Fruit fly (Drosophila melanogaster) whole organism: Measurements from ENCODE around the gene Nop56.

Experiments used
- CG8478 ChIP-seq: fragments of >200 bp; optimal IDR thresholded peaks from 2 replicates; lab custom pipeline; 2018; ENCODE audit warnings: inconsistent platforms
- Dll ChIP-seq: fragments of >200 bp; optimal IDR thresholded peaks from 2 replicates; lab custom pipeline; 2017
- EcR ChIP-seq, 2 experiments: fragments of >200 bp; optimal IDR thresholded peaks; 2 replicates each; lab custom pipeline; 2017; ENCODE audit warnings: missing biosample characterization in 2 of 2, missing genetic modification characterization in 2 of 2, missing genetic modification reagents in 2 of 2
- pan ChIP-seq: fragments of >200 bp; optimal IDR thresholded peaks from 2 replicates; lab custom pipeline; 2017
- psq ChIP-seq: fragments of >200 bp; optimal IDR thresholded peaks from 2 replicates; lab custom pipeline; 2017
- usp ChIP-seq: fragments of >200 bp; optimal IDR thresholded peaks from 2 replicates; lab custom pipeline; 2017; ENCODE audit warnings: missing biosample characterization, missing genetic modification characterization, mixed read lengths

Gene Nop56

DNA sequence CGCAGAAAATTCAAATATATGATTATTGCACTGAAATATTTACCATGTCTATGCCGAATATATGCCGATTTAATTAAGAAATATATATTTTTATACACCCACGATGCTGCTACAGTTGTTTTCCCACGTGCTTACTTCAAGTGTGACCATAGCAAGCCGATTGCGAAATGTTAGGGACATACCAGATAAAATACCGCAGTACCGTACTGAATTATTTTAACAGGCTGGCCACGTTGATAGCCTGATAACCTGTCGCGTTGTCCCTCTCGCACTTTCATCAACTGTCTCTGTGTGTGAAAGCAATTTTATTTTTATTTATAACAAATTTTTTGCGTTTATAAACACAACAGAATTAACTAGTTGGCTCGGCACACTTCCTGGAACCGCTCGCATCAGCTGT, at the start of gene Nop56, which contains the start of gene mats:
Gene Nop56, minus strand, starts transcription at position 158 of the 400 bp plus-strand sequence.
Gene mats, plus strand, starts transcription at position 251 of the 400 bp plus-strand sequence.
- no peak for TF ChIP-seq usp (GFP tag; lab: Kevin White, UChicago)
- TF ChIP-seq EcR (GFP tag; optimal IDR thresholded peaks at IDR 0.05; lab: Kevin White, UChicago) = no peak
- no peak for TF ChIP-seq pan (lab: Kevin White, UChicago)
- TF ChIP-seq CG8478 (lab: Kevin White, UChicago) = no peak
- TF ChIP-seq Dll (lab: Kevin White, UChicago) = no peak
- TF ChIP-seq psq (lab: Kevin White, UChicago) = no peak

dm6 chr3R:22470064-22470463, 49.2 kb upstream of the Nop56 start:
- TF ChIP-seq pan (lab: Kevin White, UChicago) = no peak
- TF ChIP-seq CG8478 (lab: Kevin White, UChicago) = no peak
- no peak for TF ChIP-seq Dll (lab: Kevin White, UChicago)
- no peak for TF ChIP-seq EcR (GFP tag; optimal IDR thresholded peaks at IDR 0.05; lab: Kevin White, UChicago)
- TF ChIP-seq usp (GFP tag; lab: Kevin White, UChicago) = no peak
- no peak for TF ChIP-seq psq (lab: Kevin White, UChicago)

DNA sequence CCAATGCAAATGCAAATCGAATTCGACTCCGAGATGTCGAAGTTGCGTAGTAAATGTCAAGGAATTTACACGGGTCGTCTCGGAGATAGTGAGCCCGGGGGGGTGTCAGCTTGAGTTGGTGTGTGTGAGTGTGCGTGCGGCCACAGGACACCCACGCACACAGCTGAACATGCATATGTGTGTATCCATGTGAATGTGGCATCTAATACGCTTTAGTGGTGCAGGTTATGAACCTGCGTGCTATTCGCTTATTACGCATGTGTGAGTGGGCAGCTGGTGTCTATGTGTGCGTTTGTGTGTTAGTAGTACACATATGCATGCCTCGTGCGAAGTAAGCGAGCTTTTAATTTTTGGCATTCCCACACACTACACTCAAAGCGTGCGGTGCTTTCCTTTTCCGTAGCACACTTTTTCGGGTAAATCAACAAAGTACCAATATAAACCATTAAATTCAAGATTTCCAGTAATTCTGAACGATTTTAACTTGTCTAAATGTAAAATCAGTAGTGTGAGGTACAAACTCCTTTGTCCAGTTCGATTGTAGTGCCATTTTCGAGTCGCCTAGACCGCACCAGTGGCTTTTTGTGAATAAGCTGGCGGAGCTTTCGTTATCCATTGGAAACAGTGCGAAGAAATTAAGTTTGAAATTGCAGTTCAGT, 48.1 kb upstream of the Nop56 start:
- TF ChIP-seq psq (lab: Kevin White, UChicago) (no peak), usp (GFP tag; lab: Kevin White, UChicago) (no peak), pan (lab: Kevin White, UChicago) (no peak), EcR (GFP tag; optimal IDR thresholded peaks at IDR 0.05; lab: Kevin White, UChicago) (no peak), CG8478 (lab: Kevin White, UChicago) (no peak), Dll (lab: Kevin White, UChicago) (no peak)

dm6 chr3R:22467939-22468571, 47.2 kb upstream of the Nop56 start, which contains the start of the genes CG5377 and Nrx-1:
Gene CG5377, minus strand, starts transcription at chr3R:22468157.
Gene Nrx-1, plus strand, starts transcription at chr3R:22468512.
- TF ChIP-seq usp (GFP tag; lab: Kevin White, UChicago) = no peak
- TF ChIP-seq CG8478 (lab: Kevin White, UChicago) = no peak
- TF ChIP-seq Dll (lab: Kevin White, UChicago) = no peak
- no peak for TF ChIP-seq psq (lab: Kevin White, UChicago)
- TF ChIP-seq pan (lab: Kevin White, UChicago) = no peak
- no peak for TF ChIP-seq EcR (GFP tag; optimal IDR thresholded peaks at IDR 0.05; lab: Kevin White, UChicago)

- TF ChIP-seq CG8478 (lab: Kevin White, UChicago) (no peak), EcR (GFP tag; optimal IDR thresholded peaks at IDR 0.05; lab: Kevin White, UChicago) (no peak)
These were observed 45.2 kb upstream of the Nop56 start, which contains the start of gene Pebp1 for dm6 chr3R:22465984-22466530. Gene Pebp1, plus strand, starts transcription at chr3R:22466034.

- TF ChIP-seq usp (GFP tag; lab: Kevin White, UChicago) (no peak), psq (lab: Kevin White, UChicago) (no peak), CG8478 (lab: Kevin White, UChicago) (no peak), pan (lab: Kevin White, UChicago) (no peak), Dll (lab: Kevin White, UChicago) (no peak), EcR (GFP tag; optimal IDR thresholded peaks at IDR 0.05; lab: Kevin White, UChicago) (no peak)
These were observed 44.3 kb upstream of the Nop56 start for dm6 chr3R:22465138-22465537.

- TF ChIP-seq pan (lab: Kevin White, UChicago) = no peak
- TF ChIP-seq CG8478 (lab: Kevin White, UChicago) = no peak
- TF ChIP-seq EcR (GFP tag; optimal IDR thresholded peaks at IDR 0.05; lab: Kevin White, UChicago) = no peak
- TF ChIP-seq Dll (lab: Kevin White, UChicago) = no peak
- no peak for TF ChIP-seq psq (lab: Kevin White, UChicago)
- TF ChIP-seq usp (GFP tag; lab: Kevin White, UChicago) = no peak
These were observed 43.8 kb upstream of the Nop56 start, which contains the start of gene CG7054 for dm6 chr3R:22464611-22465113. Gene CG7054, plus strand, starts transcription at chr3R:22464985.

DNA sequence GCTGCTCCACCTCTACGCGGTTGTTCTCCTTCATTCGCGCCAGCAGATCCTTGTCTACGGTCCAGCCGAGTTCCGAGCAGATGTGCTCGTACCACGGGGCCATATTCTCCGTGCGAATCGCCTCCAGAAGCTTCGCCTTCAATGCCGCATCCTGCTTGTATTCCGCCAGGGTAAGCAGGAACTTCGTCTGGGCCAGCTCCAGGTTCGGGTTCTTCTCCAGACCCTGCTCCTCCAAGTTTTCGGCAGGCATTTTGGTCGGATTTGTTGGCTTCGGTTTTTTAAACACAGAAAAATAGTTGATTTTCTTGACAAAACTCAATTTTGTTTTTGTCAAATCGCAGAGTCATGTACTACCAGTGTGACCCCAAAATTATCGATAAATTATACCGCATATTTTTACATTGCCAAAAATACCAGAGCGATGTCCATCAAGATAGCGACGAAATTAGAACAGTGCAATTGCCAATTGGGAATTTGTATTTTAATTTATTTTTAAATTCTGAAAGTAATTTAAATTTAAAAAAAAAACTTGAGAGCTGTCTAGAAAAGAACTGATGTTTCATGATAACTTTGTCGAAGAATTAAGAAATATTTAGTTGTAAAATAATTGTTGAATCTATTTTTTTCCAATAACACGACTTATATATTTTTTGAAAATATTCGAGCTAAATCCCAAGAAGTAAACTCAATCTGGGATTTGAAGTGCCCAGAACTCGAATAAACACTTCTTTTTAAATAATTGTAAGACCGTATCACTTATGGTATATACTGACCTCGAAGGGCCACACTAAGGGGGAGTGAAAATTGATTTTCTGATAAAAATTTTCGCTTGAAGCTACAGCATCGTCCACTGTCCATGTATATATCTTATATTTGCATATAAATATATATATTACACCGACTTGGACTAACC, 41.1 kb upstream of the Nop56 start, which contains the start of the genes Rpn7 and AP-2mu:
Gene Rpn7, minus strand, starts transcription at position 382 of the 913 bp plus-strand sequence.
Gene AP-2mu, plus strand, starts transcription at position 783 of the 913 bp plus-strand sequence.
- TF ChIP-seq CG8478 (lab: Kevin White, UChicago) = no peak
- TF ChIP-seq psq (lab: Kevin White, UChicago) = no peak
- no peak for TF ChIP-seq EcR (GFP tag; optimal IDR thresholded peaks at IDR 0.05; lab: Kevin White, UChicago)
- no peak for TF ChIP-seq Dll (lab: Kevin White, UChicago)

- TF ChIP-seq CG8478 (lab: Kevin White, UChicago) = no peak
- TF ChIP-seq EcR (GFP tag; optimal IDR thresholded peaks at IDR 0.05; lab: Kevin White, UChicago) = no peak
- TF ChIP-seq Dll (lab: Kevin White, UChicago) = no peak
- TF ChIP-seq pan (lab: Kevin White, UChicago) = no peak
- no peak for TF ChIP-seq psq (lab: Kevin White, UChicago)
- no peak for TF ChIP-seq usp (GFP tag; lab: Kevin White, UChicago)
These were observed 35.1 kb upstream of the Nop56 start for dm6 chr3R:22456007-22456406.
